Fruit fly (Drosophila melanogaster) whole organism, embryonic: ENCODE data around the gene CG31294.

ENCODE experiments used
- B-H2 ChIP-seq: fragments of 200-800 bp; sonication (Bioruptor generic); optimal IDR thresholded peaks from 2 replicates; lab custom pipeline; 2018; ENCODE audit warnings: missing biosample characterization, mild to moderate bottlenecking, missing genetic modification characterization
- C15 ChIP-seq: fragments of 200-800 bp; sonication (Bioruptor generic); IDR thresholded peaks from 3 replicates; pipeline ENCODE4 v1.3.6; 2022; ENCODE audit warnings: missing biosample characterization, missing genetic modification characterization
- CG1024 ChIP-seq: fragments of 200-800 bp; sonication (Bioruptor generic); IDR thresholded peaks from 2 replicates; pipeline ENCODE4 v1.3.6; 2022; ENCODE audit warnings: missing biosample characterization, missing genetic modification characterization
- CG10431 ChIP-seq: fragments of 200-800 bp; sonication (Bioruptor generic); optimal IDR thresholded peaks from 3 replicates; lab custom pipeline; 2018; ENCODE audit warnings: missing biosample characterization, mild to moderate bottlenecking, missing genetic modification characterization
- CG12071 ChIP-seq: fragments of 200-800 bp; sonication (Bioruptor generic); optimal IDR thresholded peaks from 3 replicates; lab custom pipeline; 2018; ENCODE audit warnings: missing biosample characterization, mild to moderate bottlenecking, missing genetic modification characterization
- CG12744 ChIP-seq: fragments of 200-800 bp; sonication (Bioruptor generic); optimal IDR thresholded peaks from 2 replicates; lab custom pipeline; 2016; ENCODE audit warnings: missing biosample characterization, missing genetic modification characterization
- CG13123 ChIP-seq: fragments of 200-800 bp; sonication (Bioruptor generic); optimal IDR thresholded peaks from 2 replicates; lab custom pipeline; 2016; ENCODE audit warnings: missing biosample characterization, missing genetic modification characterization
- CG13287 ChIP-seq: fragments of 200-800 bp; sonication (Bioruptor generic); IDR thresholded peaks from 2 replicates; pipeline ENCODE4 v1.3.6; 2022; ENCODE audit warnings: missing biosample characterization, missing genetic modification characterization; ENCODE audit not compliant: partially characterized antibody
- CG17568 ChIP-seq: fragments of 200-800 bp; sonication (Bioruptor generic); optimal IDR thresholded peaks from 2 replicates; lab custom pipeline; 2018; ENCODE audit warnings: missing biosample characterization, mild to moderate bottlenecking, missing genetic modification characterization, moderate library complexity
- CG1832 ChIP-seq: fragments of 200-800 bp; sonication (Bioruptor generic); optimal IDR thresholded peaks from 2 replicates; lab custom pipeline; 2017; ENCODE audit warnings: missing biosample characterization, mild to moderate bottlenecking, missing genetic modification characterization, inconsistent platforms
- CG18476 ChIP-seq: fragments of 200-800 bp; sonication (Bioruptor generic); optimal IDR thresholded peaks from 2 replicates; lab custom pipeline; 2016; ENCODE audit warnings: missing biosample characterization, mild to moderate bottlenecking, missing genetic modification characterization
- CG18764 ChIP-seq: fragments of 200-800 bp; sonication (Bioruptor generic); optimal IDR thresholded peaks from 3 replicates; lab custom pipeline; 2016; ENCODE audit warnings: missing biosample characterization, missing genetic modification characterization
- CG30020 ChIP-seq: fragments of 200-800 bp; optimal IDR thresholded peaks from 2 replicates; lab custom pipeline; 2019; ENCODE audit warnings: missing biosample characterization, mild to moderate bottlenecking, missing genetic modification characterization, moderate library complexity
- CG31224 ChIP-seq: fragments of 200-800 bp; sonication (Bioruptor generic); IDR thresholded peaks from 2 replicates; pipeline ENCODE4 v1.3.6; 2022; ENCODE audit warnings: missing biosample characterization, missing genetic modification characterization
- CG5245 ChIP-seq: fragments of 200-800 bp; sonication (Bioruptor generic); optimal IDR thresholded peaks from 3 replicates; lab custom pipeline; 2016; ENCODE audit warnings: missing biosample characterization, missing genetic modification characterization
- CG6254 ChIP-seq: fragments of 200-800 bp; sonication (Bioruptor generic); optimal IDR thresholded peaks from 3 replicates; lab custom pipeline; 2017; ENCODE audit warnings: mild to moderate bottlenecking, missing biosample characterization, missing genetic modification reagents, missing genetic modification characterization
- CG8388 ChIP-seq: fragments of 200-800 bp; sonication (Bioruptor generic); optimal IDR thresholded peaks from 2 replicates; lab custom pipeline; 2019; ENCODE audit warnings: missing biosample characterization, mild to moderate bottlenecking, missing genetic modification characterization, moderate library complexity
- CG9876 ChIP-seq: fragments of 200-800 bp; sonication (Bioruptor generic); optimal IDR thresholded peaks from 2 replicates; lab custom pipeline; 2016; ENCODE audit warnings: missing biosample characterization, missing genetic modification characterization
- Doc3 ChIP-seq: fragments of 200-800 bp; sonication (Bioruptor generic); IDR thresholded peaks from 3 replicates; pipeline ENCODE4 v1.3.6; 2022; ENCODE audit warnings: missing biosample characterization, missing genetic modification characterization; ENCODE audit not compliant: partially characterized antibody
- E2f2 ChIP-seq: fragments of 200-800 bp; sonication (Bioruptor generic); IDR thresholded peaks from 2 replicates; pipeline ENCODE4 v1.3.6; 2022; ENCODE audit warnings: missing biosample characterization, missing genetic modification characterization
- GATAe ChIP-seq: fragments of 200-800 bp; sonication (Bioruptor generic); conservative IDR thresholded peaks from 2 replicates; pipeline ENCODE4 v1.3.6; 2022; ENCODE audit warnings: missing biosample characterization, missing genetic modification characterization
- H15 ChIP-seq: fragments of 200-800 bp; sonication (Bioruptor generic); IDR thresholded peaks from 3 replicates; pipeline ENCODE4 v1.3.6; 2022; ENCODE audit warnings: missing biosample characterization, missing genetic modification characterization
- Hr39 ChIP-seq: fragments of >200 bp; optimal IDR thresholded peaks from 2 replicates; lab custom pipeline; 2017
- MTF-1 ChIP-seq: fragments of 200-800 bp; sonication (Bioruptor generic); optimal IDR thresholded peaks from 2 replicates; lab custom pipeline; 2018; ENCODE audit warnings: missing biosample characterization, mild to moderate bottlenecking, missing genetic modification characterization, borderline replicate concordance
- Meics ChIP-seq: fragments of 200-800 bp; sonication (Bioruptor generic); optimal IDR thresholded peaks from 2 replicates; lab custom pipeline; 2017; ENCODE audit warnings: missing biosample characterization, mild to moderate bottlenecking, missing genetic modification characterization
- NfI ChIP-seq: fragments of 200-800 bp; sonication (Bioruptor generic); optimal IDR thresholded peaks from 3 replicates; lab custom pipeline; 2018; ENCODE audit warnings: missing biosample characterization, mild to moderate bottlenecking, missing genetic modification characterization, moderate library complexity
- Opbp ChIP-seq: fragments of 200-800 bp; sonication (Bioruptor generic); IDR thresholded peaks from 3 replicates; pipeline ENCODE4 v1.3.6; 2022; ENCODE audit warnings: missing biosample characterization, missing genetic modification characterization; ENCODE audit not compliant: partially characterized antibody
- Ptx1 ChIP-seq: fragments of 200-800 bp; sonication (Bioruptor generic); IDR thresholded peaks from 2 replicates; pipeline ENCODE4 v1.3.6; 2022; ENCODE audit warnings: missing biosample characterization, missing genetic modification characterization
- Xbp1 ChIP-seq: fragments of 200-800 bp; sonication (Bioruptor generic); optimal IDR thresholded peaks from 3 replicates; lab custom pipeline; 2016; ENCODE audit warnings: missing biosample characterization, mild to moderate bottlenecking, missing genetic modification characterization
- bcd ChIP-seq: fragments of 200-800 bp; sonication (Bioruptor generic); optimal IDR thresholded peaks from 2 replicates; lab custom pipeline; 2017; ENCODE audit warnings: missing biosample characterization, mild to moderate bottlenecking, missing genetic modification characterization
- bigmax ChIP-seq: fragments of 200-800 bp; sonication (Bioruptor generic); optimal IDR thresholded peaks from 2 replicates; lab custom pipeline; 2018; ENCODE audit warnings: missing biosample characterization, mild to moderate bottlenecking, missing genetic modification characterization
- cad ChIP-seq: fragments of >200 bp; optimal IDR thresholded peaks from 2 replicates; lab custom pipeline; 2017; ENCODE audit warnings: missing biosample characterization, missing genetic modification characterization
- dan ChIP-seq: fragments of 200-800 bp; sonication (Bioruptor generic); IDR thresholded peaks from 2 replicates; pipeline ENCODE4 v1.3.6; 2022; ENCODE audit warnings: missing biosample characterization, missing genetic modification characterization
- fd102C ChIP-seq: fragments of 200-800 bp; sonication (Bioruptor generic); optimal IDR thresholded peaks from 2 replicates; lab custom pipeline; 2018; ENCODE audit warnings: missing biosample characterization, mild to moderate bottlenecking, missing genetic modification characterization, moderate library complexity
- gcm ChIP-seq: fragments of 200-800 bp; sonication (Bioruptor generic); optimal IDR thresholded peaks from 2 replicates; lab custom pipeline; 2019; ENCODE audit warnings: missing biosample characterization, mild to moderate bottlenecking, missing genetic modification characterization, moderate library complexity
- gsb ChIP-seq: fragments of 200-800 bp; sonication (Bioruptor generic); IDR thresholded peaks from 2 replicates; pipeline ENCODE4 v1.3.6; 2022; ENCODE audit warnings: missing biosample characterization, missing genetic modification characterization
- ham ChIP-seq: fragments of 200-800 bp; sonication (Bioruptor generic); IDR thresholded peaks from 2 replicates; pipeline ENCODE4 v1.3.6; 2022; ENCODE audit warnings: missing biosample characterization, missing genetic modification characterization
- hb ChIP-seq: fragments of 200-800 bp; sonication (Bioruptor generic); IDR thresholded peaks from 3 replicates; pipeline ENCODE4 v1.3.6; 2022; ENCODE audit warnings: missing biosample characterization, missing genetic modification characterization; ENCODE audit not compliant: partially characterized antibody
- hth ChIP-seq: fragments of >200 bp; optimal IDR thresholded peaks from 2 replicates; lab custom pipeline; 2017; ENCODE audit warnings: inconsistent platforms
- klu ChIP-seq: fragments of 200-800 bp; sonication (Bioruptor generic); IDR thresholded peaks from 2 replicates; pipeline ENCODE4 v1.3.6; 2022; ENCODE audit warnings: missing biosample characterization, missing genetic modification characterization
- lab ChIP-seq: fragments of 200-800 bp; sonication (Bioruptor generic); optimal IDR thresholded peaks from 3 replicates; lab custom pipeline; 2017; ENCODE audit warnings: missing biosample characterization, missing genetic modification characterization, mild to moderate bottlenecking, moderate library complexity, missing genetic modification reagents
- maf-S ChIP-seq: fragments of 200-800 bp; sonication (Bioruptor generic); optimal IDR thresholded peaks from 2 replicates; lab custom pipeline; 2016; ENCODE audit warnings: missing biosample characterization, missing genetic modification characterization
- mirr ChIP-seq: fragments of 200-800 bp; sonication (Bioruptor generic); optimal IDR thresholded peaks from 3 replicates; lab custom pipeline; 2018; ENCODE audit warnings: missing biosample characterization, mild to moderate bottlenecking, missing genetic modification characterization
- p53 ChIP-seq: fragments of 200-800 bp; sonication (Bioruptor generic); optimal IDR thresholded peaks from 2 replicates; lab custom pipeline; 2016; ENCODE audit warnings: missing biosample characterization, missing genetic modification characterization
- pb ChIP-seq: fragments of 200-800 bp; sonication (Bioruptor generic); optimal IDR thresholded peaks from 3 replicates; lab custom pipeline; 2016; ENCODE audit warnings: missing biosample characterization, missing genetic modification characterization
- repo ChIP-seq: fragments of 200-800 bp; sonication (Bioruptor generic); optimal IDR thresholded peaks from 2 replicates; lab custom pipeline; 2016; ENCODE audit warnings: missing biosample characterization, missing genetic modification characterization
- sna ChIP-seq: fragments of 200-800 bp; sonication (Bioruptor generic); IDR thresholded peaks from 2 replicates; pipeline ENCODE4 v1.3.6; 2022; ENCODE audit warnings: missing biosample characterization, missing genetic modification characterization; ENCODE audit not compliant: partially characterized antibody
- stc ChIP-seq: fragments of 200-800 bp; sonication (Bioruptor generic); IDR thresholded peaks from 2 replicates; pipeline ENCODE4 v1.3.6; 2022; ENCODE audit warnings: missing biosample characterization, missing genetic modification characterization
- tup ChIP-seq: fragments of 200-800 bp; sonication (Bioruptor generic); optimal IDR thresholded peaks from 2 replicates; lab custom pipeline; 2016; ENCODE audit warnings: missing biosample characterization, mild to moderate bottlenecking, missing genetic modification characterization, moderate library complexity
- usp ChIP-seq: fragments of >200 bp; optimal IDR thresholded peaks from 2 replicates; lab custom pipeline; 2017; ENCODE audit warnings: missing biosample characterization, missing genetic modification characterization

CG31294 gene

DNA sequence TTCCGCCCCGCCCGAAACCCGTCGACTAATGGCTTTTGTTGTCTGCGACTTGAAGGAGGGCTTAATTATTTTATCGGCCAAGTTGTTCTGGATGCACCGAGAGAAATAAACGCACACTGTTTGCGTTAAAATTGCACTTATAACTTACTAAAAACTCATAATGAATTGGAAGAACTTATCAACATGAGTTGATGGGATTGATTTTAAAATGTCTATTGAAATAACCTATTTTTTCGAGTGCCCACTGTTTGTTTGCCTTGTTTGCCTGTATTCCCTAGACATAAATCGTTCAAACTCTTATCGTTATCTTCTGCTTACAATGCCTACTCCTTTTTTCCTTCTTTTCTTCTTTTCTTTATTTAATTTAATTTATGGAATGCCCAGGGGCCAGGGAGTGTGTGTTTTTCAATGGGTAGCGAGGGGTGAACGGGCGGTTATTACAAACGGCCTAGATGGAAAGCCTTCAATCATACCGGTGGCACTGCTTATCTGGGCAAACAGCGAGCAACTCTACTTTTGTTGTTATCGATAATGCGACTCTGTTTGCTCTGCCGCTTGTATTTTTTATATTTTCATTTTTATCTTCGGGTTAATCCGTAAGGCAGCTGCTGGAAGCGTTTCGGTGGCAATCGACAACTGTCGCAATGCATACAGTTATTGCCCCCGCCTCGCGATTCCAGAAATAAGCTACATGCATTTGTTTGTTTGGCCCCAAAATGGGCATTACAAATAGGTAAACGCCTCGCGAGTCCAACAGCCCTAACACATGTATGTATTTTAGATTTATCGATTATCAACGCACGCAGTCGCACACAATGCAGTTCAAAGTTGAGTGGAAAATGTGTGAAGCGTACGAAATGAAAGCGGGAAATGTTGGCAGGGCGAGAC lies 40.0 kb downstream of the CG31294 start (continued):
- no peak for TF ChIP-seq C15
- peak; percentile 8 for TF ChIP-seq CG18476 (GFP tag; lab: Kevin White, UChicago)
- TF ChIP-seq gcm (GFP tag; lab: Kevin White, UChicago) = peak; percentile 10
- TF ChIP-seq usp (GFP tag; lab: Kevin White, UChicago) = no peak
- TF ChIP-seq CG31224 (GFP tag; lab: Robert Waterston, UW) = no peak
- TF ChIP-seq CG30020 (tag; lab: Kevin White, UChicago) = no peak
- no peak for TF ChIP-seq Opbp (GFP tag; lab: Robert Waterston, UW)
- TF ChIP-seq CG10431 (GFP tag; lab: Kevin White, UChicago) = peak; percentile 22
- TF ChIP-seq repo (GFP tag; lab: Kevin White, UChicago) = no peak
- no peak for TF ChIP-seq CG5245 (GFP tag; lab: Kevin White, UChicago)
- peak; percentile 52; the same call in 2 of the 3 replicates for TF ChIP-seq H15 (GFP tag; lab: Robert Waterston, UW)
- TF ChIP-seq lab (GFP tag; lab: Kevin White, UChicago) = peak; percentile 40
- TF ChIP-seq Ptx1 (GFP tag; lab: Robert Waterston, UW) = peak; percentile 65
- TF ChIP-seq bcd (GFP tag; lab: Kevin White, UChicago) = no peak
- no peak for TF ChIP-seq mirr
- peak; percentile 68 for TF ChIP-seq CG8388 (GFP tag; lab: Kevin White, UChicago)
- no peak for TF ChIP-seq B-H2 (GFP tag; lab: Kevin White, UChicago)
- peak; percentile 55 for TF ChIP-seq Xbp1 (GFP tag; lab: Kevin White, UChicago)
- 0 out of 2 replicates have a peak, but pooled peaks have one; percentile 17 for TF ChIP-seq E2f2 (GFP tag; lab: Robert Waterston, UW)
- TF ChIP-seq NfI = peak; percentile 27
- no peak for TF ChIP-seq gsb (GFP tag; lab: Robert Waterston, UW)
- no peak for TF ChIP-seq sna (GFP tag; lab: Robert Waterston, UW)
- no peak for TF ChIP-seq hb (GFP tag; lab: Robert Waterston, UW)
- TF ChIP-seq stc (GFP tag; lab: Robert Waterston, UW) = peak; percentile 61
- no peak for TF ChIP-seq klu (GFP tag; lab: Robert Waterston, UW)
- no peak for TF ChIP-seq hth
- no peak for TF ChIP-seq CG1832 (GFP tag; lab: Kevin White, UChicago)
- no peak for TF ChIP-seq MTF-1 (GFP tag; lab: Kevin White, UChicago)
- TF ChIP-seq Hr39 = no peak
- no peak for TF ChIP-seq CG12071
- TF ChIP-seq dan (GFP tag; lab: Robert Waterston, UW) = no peak
- peak; percentile 63; the same call in 1 of the 2 replicates for TF ChIP-seq CG1024 (GFP tag; lab: Robert Waterston, UW)
- no peak for TF ChIP-seq CG9876
- no peak for TF ChIP-seq pb (GFP tag; lab: Kevin White, UChicago)
- TF ChIP-seq CG12744 (GFP tag; lab: Kevin White, UChicago) = no peak
- TF ChIP-seq CG6254 (GFP tag; lab: Kevin White, UChicago) = no peak
- peak; percentile 17 for TF ChIP-seq maf-S (GFP tag; lab: Kevin White, UChicago)
- peak; percentile 5 for TF ChIP-seq Meics (GFP tag; lab: Kevin White, UChicago)
- no peak for TF ChIP-seq p53 (GFP tag; lab: Kevin White, UChicago)
- TF ChIP-seq bigmax (GFP tag; lab: Kevin White, UChicago) = no peak
- no peak for TF ChIP-seq GATAe (GFP tag; lab: Robert Waterston, UW)
- TF ChIP-seq CG18764 (GFP tag; lab: Kevin White, UChicago) = no peak
- TF ChIP-seq tup (GFP tag; lab: Kevin White, UChicago) = peak; percentile 39
- peak; percentile 0 for TF ChIP-seq CG17568 (GFP tag; lab: Kevin White, UChicago)
- TF ChIP-seq Doc3 (GFP tag; lab: Robert Waterston, UW) = no peak
- no peak for TF ChIP-seq CG13287 (GFP tag; lab: Robert Waterston, UW)
- TF ChIP-seq cad = no peak
- TF ChIP-seq fd102C (GFP tag; lab: Kevin White, UChicago) = peak; percentile 13
- no peak for TF ChIP-seq ham (GFP tag; lab: Robert Waterston, UW)
- TF ChIP-seq CG13123 (GFP tag; lab: Kevin White, UChicago) = no peak
